Fruit fly (Drosophila melanogaster) whole organism, adult: ENCODE data around the gene CG12783.
A peak's percentile ranks its signal among the peaks of the same experiment; 100 is the strongest.

Source experiments
- CG11617 ChIP-seq: fragments of 200-800 bp; sonication (Bioruptor generic); optimal IDR thresholded peaks from 2 replicates; lab custom pipeline; 2017; ENCODE audit warnings: mild to moderate bottlenecking, missing biosample characterization, missing genetic modification reagents, missing genetic modification characterization
- CG12768 ChIP-seq: fragments of 200-800 bp; sonication (Bioruptor generic); optimal IDR thresholded peaks from 2 replicates; lab custom pipeline; 2017; ENCODE audit warnings: missing biosample characterization, missing genetic modification characterization, mild to moderate bottlenecking, moderate library complexity, missing genetic modification reagents
- CG14711 ChIP-seq: fragments of 200-800 bp; sonication (Bioruptor generic); optimal IDR thresholded peaks from 2 replicates; lab custom pipeline; 2018; ENCODE audit warnings: missing biosample characterization, mild to moderate bottlenecking, missing genetic modification characterization, moderate library complexity
- CG1620 ChIP-seq: fragments of 200-800 bp; sonication (Bioruptor generic); optimal IDR thresholded peaks from 2 replicates; lab custom pipeline; 2016; ENCODE audit warnings: missing biosample characterization, missing genetic modification characterization
- CG33017 ChIP-seq: fragments of 200-800 bp; sonication (Bioruptor generic); optimal IDR thresholded peaks from 2 replicates; lab custom pipeline; 2018; ENCODE audit warnings: missing biosample characterization, mild to moderate bottlenecking, missing genetic modification characterization, moderate library complexity
- CG5204 ChIP-seq: fragments of 200-800 bp; sonication (Bioruptor generic); optimal IDR thresholded peaks from 2 replicates; lab custom pipeline; 2016; ENCODE audit warnings: missing biosample characterization, missing genetic modification characterization
- CG7045 ChIP-seq: fragments of 200-800 bp; sonication (Bioruptor generic); optimal IDR thresholded peaks from 2 replicates; lab custom pipeline; 2017; ENCODE audit warnings: missing biosample characterization, mild to moderate bottlenecking, missing genetic modification characterization
- CG7101 ChIP-seq: fragments of 200-800 bp; sonication (Bioruptor generic); optimal IDR thresholded peaks from 2 replicates; lab custom pipeline; 2018; ENCODE audit warnings: missing biosample characterization, mild to moderate bottlenecking, missing genetic modification characterization, moderate library complexity
- Clk ChIP-seq: fragments of 200-800 bp; sonication (Bioruptor generic); optimal IDR thresholded peaks from 2 replicates; lab custom pipeline; 2017; ENCODE audit warnings: missing biosample characterization, missing genetic modification characterization
- Crg-1 ChIP-seq: fragments of 200-800 bp; sonication (Bioruptor generic); optimal IDR thresholded peaks from 2 replicates; lab custom pipeline; 2016; ENCODE audit warnings: missing biosample characterization, missing genetic modification characterization
- Hr96 ChIP-seq: fragments of 200-800 bp; sonication (Bioruptor generic); optimal IDR thresholded peaks from 2 replicates; lab custom pipeline; 2016; ENCODE audit warnings: missing biosample characterization, missing genetic modification characterization
- Mnt ChIP-seq: fragments of 200-800 bp; sonication (Bioruptor generic); optimal IDR thresholded peaks from 2 replicates; lab custom pipeline; 2016; ENCODE audit warnings: missing biosample characterization, mild to moderate bottlenecking, missing genetic modification characterization
- bab1 ChIP-seq: fragments of 200-800 bp; sonication (Bioruptor generic); optimal IDR thresholded peaks from 3 replicates; lab custom pipeline; 2019; ENCODE audit warnings: missing biosample characterization, mild to moderate bottlenecking, missing genetic modification characterization, moderate library complexity
- cic ChIP-seq: fragments of 200-800 bp; sonication (Bioruptor generic); optimal IDR thresholded peaks from 2 replicates; lab custom pipeline; 2017; ENCODE audit warnings: missing biosample characterization, mild to moderate bottlenecking, missing genetic modification characterization, moderate library complexity
- cnc ChIP-seq, 2 experiments: fragments of >200 bp; optimal IDR thresholded peaks; 2 replicates each; lab custom pipeline; 2017
- kay ChIP-seq: fragments of 200-800 bp; sonication (Bioruptor generic); peaks from one replicate; lab custom pipeline; 2016; ENCODE audit warnings: missing biosample characterization, missing genetic modification characterization, borderline replicate concordance
- ovo ChIP-seq: fragments of 200-800 bp; sonication (Bioruptor generic); optimal IDR thresholded peaks from 2 replicates; lab custom pipeline; 2016; ENCODE audit warnings: missing biosample characterization, missing genetic modification characterization
- pad ChIP-seq: fragments of 200-800 bp; sonication (Bioruptor generic); optimal IDR thresholded peaks from 3 replicates; lab custom pipeline; 2017; ENCODE audit warnings: missing biosample characterization, missing genetic modification characterization, mild to moderate bottlenecking, moderate library complexity, missing genetic modification reagents
- tj ChIP-seq: fragments of 200-800 bp; sonication (Bioruptor generic); optimal IDR thresholded peaks from 3 replicates; lab custom pipeline; 2017; ENCODE audit warnings: missing biosample characterization, mild to moderate bottlenecking, missing genetic modification characterization, moderate library complexity
- toe ChIP-seq: fragments of 200-800 bp; sonication (Bioruptor generic); optimal IDR thresholded peaks from 2 replicates; lab custom pipeline; 2016; ENCODE audit warnings: missing biosample characterization, missing genetic modification characterization

CG12783 gene

DNA sequence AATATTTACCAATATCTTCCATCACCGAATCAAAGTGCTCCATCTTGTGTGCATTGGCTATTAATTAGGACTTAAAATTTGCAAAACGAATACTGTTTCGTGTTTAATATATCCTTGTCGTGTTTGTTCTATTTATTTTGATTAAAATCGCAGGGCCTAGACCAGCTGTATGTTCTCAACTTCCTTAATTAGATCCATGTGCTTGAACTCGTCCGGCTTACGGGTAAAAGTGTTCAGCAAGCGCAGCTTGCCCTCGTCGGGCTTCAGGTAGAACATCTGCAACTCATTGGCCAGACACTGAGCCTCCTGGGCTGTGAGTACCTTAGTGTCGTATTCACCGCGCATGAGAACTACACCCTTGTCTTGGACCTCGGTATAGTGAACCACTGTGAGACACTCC is at the start of gene CG12783:
TSS of gene CG12783 (minus strand) at position 101 of the 400 bp plus-strand sequence.
- no peak for TF ChIP-seq pad
- no peak for TF ChIP-seq CG1620 (GFP tag; lab: Kevin White, UChicago)

DNA sequence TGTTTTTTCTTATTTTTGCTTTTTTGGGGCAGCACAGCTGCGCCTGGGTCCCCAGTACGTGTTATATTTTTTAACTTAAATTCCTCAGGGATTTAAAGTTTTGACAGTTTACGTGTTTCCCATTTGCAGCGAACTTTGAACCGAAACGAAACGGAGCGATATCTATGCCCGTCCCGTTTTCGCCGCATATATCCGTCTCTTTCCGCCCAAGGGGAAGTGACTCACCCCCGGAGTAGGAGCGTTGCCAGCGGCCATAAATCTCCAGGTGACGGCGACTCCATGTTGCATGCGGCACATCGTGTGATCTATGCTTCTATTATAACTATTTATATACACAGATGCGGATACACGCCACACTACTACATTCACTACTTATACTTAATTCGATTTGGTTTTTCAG is 48.5 kb upstream of the CG12783 start:
- no peak for TF ChIP-seq bab1 (GFP tag; lab: Kevin White, UChicago)
- no peak for TF ChIP-seq tj (GFP tag; lab: Kevin White, UChicago)
- no peak for TF ChIP-seq CG1620 (GFP tag; lab: Kevin White, UChicago)
- TF ChIP-seq Hr96 (GFP tag; lab: Kevin White, UChicago): no peak
- no peak for TF ChIP-seq kay (GFP tag; lab: Kevin White, UChicago)
- no peak for TF ChIP-seq CG14711
- TF ChIP-seq Crg-1 (GFP tag; lab: Kevin White, UChicago): no peak
- TF ChIP-seq Clk: no peak
- TF ChIP-seq cnc (optimal IDR thresholded peaks at IDR 0.05; lab: Kevin White, UChicago): no peak
- no peak for TF ChIP-seq ovo (GFP tag; lab: Kevin White, UChicago)
- TF ChIP-seq cic: no peak
- no peak for TF ChIP-seq CG7101 (tag; lab: Kevin White, UChicago)
- no peak for TF ChIP-seq CG11617
- TF ChIP-seq CG7045: no peak
- TF ChIP-seq Mnt (GFP tag; lab: Kevin White, UChicago): no peak
- TF ChIP-seq toe (GFP tag; lab: Kevin White, UChicago): no peak
- TF ChIP-seq CG33017 (tag; lab: Kevin White, UChicago): no peak
- no peak for TF ChIP-seq pad
- no peak for TF ChIP-seq CG5204 (GFP tag; lab: Kevin White, UChicago)

DNA sequence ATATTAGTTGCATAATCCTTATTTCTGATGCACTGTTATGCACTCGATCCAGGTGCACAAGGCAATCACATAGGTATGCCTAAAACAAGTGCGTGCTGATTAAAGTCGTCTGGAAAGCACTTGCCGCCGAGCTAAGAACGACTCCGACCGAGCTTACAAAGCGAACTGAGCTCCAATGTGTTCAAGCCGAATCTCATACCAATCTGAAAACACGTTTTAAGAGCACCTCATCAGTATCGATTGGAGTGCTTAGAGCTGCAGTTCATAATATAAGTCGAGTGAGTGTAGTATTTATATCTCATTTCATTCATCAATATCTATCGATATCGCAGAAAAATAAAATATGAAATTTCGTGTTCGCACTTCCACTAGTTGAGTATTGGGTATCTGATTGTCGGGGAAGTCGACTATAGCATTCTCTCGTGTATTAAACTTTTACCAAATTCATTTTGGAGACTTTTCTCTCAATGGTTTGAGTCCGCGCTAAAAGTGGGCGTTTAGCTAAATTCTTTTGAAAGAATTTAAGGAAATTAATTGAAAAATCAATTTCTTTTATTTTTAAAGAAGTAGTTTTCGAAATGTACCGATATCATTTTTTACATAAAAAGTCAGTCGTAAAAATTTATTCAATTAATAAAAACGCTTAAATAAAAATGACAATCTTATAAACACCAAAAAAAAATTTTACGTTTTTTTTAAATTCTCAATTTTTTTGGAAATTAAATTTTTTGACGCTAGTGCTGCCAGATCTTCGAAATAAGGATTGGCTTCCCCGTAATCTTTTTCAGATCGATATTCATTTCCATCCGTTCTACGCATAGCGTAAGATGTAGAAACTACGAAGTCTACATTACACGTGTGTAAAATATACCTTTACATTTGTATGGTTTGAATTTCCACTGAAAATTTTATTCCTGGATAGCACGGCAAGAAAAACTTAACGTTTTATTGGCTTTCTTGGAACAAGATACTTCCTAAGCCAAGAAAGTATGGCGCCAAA is 42.6 kb upstream of the CG12783 start, which contains the start of gene modSP:
TSS of gene modSP (minus strand) at position 169 of the 1,000 bp plus-strand sequence.
- peak; percentile 57 for TF ChIP-seq Mnt (GFP tag; lab: Kevin White, UChicago)
- no peak for TF ChIP-seq Hr96 (GFP tag; lab: Kevin White, UChicago)

DNA sequence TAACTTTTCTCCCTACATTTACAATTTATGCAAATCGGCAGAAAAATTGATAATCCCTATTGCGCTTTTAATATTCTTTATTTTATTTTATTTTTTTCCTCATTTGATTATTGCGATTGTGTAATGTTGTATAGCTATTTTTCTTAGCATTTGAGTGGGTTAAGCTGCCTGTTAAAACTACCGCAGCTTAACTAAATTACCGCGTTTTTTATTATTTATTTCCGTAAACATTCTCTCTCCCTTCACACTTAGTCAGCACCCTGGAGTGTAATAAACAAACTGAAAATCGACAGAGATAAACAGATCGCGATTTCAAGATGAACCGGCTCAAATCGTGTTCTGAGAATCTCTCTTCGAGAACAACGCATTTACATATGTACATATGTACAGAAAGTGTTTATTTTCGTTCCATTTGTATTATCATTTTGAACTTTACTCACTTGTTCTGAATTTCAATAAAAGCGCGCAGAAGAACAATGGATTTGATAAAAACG is 41.8 kb upstream of the CG12783 start:
- TF ChIP-seq toe (GFP tag; lab: Kevin White, UChicago) (no peak), CG5204 (GFP tag; lab: Kevin White, UChicago) (no peak), Crg-1 (GFP tag; lab: Kevin White, UChicago) (no peak), ovo (GFP tag; lab: Kevin White, UChicago) (no peak), cic (peak; percentile 4), tj (GFP tag; lab: Kevin White, UChicago) (peak; percentile 7), kay (GFP tag; lab: Kevin White, UChicago) (peak; percentile 92), CG14711 (no peak), bab1 (GFP tag; lab: Kevin White, UChicago) (no peak), CG7101 (tag; lab: Kevin White, UChicago) (no peak), Hr96 (GFP tag; lab: Kevin White, UChicago) (peak; percentile 5), CG12768 (GFP tag; lab: Kevin White, UChicago) (peak; percentile 13), CG33017 (tag; lab: Kevin White, UChicago) (no peak)

DNA sequence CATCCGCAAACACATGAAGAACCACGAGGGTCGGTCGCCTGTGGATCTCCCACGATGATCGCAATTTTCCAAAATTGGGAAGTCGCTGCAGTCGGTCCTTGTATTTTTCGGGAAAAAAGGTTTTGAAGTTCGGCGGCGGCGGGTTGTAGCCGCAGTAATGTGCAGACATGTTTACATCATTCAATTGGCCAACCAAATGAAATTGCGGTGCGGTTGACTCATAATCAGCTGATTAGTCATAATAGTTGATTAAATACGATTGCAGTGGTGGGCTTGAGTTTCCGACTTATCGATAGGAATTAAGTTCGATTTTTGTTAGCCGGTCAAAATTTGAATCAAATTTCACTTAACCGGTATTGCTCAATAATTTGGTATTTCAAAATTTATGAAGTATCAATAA is 38.9 kb upstream of the CG12783 start, which contains the start of gene CG14907:
TSS of gene CG14907 (minus strand) at position 229 of the 400 bp plus-strand sequence.
- TF ChIP-seq tj (GFP tag; lab: Kevin White, UChicago): no peak
- TF ChIP-seq CG11617: no peak
- no peak for TF ChIP-seq CG1620 (GFP tag; lab: Kevin White, UChicago)
- no peak for TF ChIP-seq cic
- no peak for TF ChIP-seq pad
- peak; percentile 2 for TF ChIP-seq CG12768 (GFP tag; lab: Kevin White, UChicago)
- TF ChIP-seq CG33017 (tag; lab: Kevin White, UChicago): no peak
- TF ChIP-seq kay (GFP tag; lab: Kevin White, UChicago): peak; percentile 98
- TF ChIP-seq CG7045: no peak
- TF ChIP-seq bab1 (GFP tag; lab: Kevin White, UChicago): peak; percentile 56
- TF ChIP-seq toe (GFP tag; lab: Kevin White, UChicago): no peak
- no peak for TF ChIP-seq Clk
- TF ChIP-seq CG7101 (tag; lab: Kevin White, UChicago): no peak
- TF ChIP-seq Crg-1 (GFP tag; lab: Kevin White, UChicago): no peak
- TF ChIP-seq CG5204 (GFP tag; lab: Kevin White, UChicago): no peak
- peak; percentile 26 for TF ChIP-seq Mnt (GFP tag; lab: Kevin White, UChicago)
- TF ChIP-seq Hr96 (GFP tag; lab: Kevin White, UChicago): no peak
- TF ChIP-seq ovo (GFP tag; lab: Kevin White, UChicago): no peak
- no peak for TF ChIP-seq cnc (optimal IDR thresholded peaks at IDR 0.05; lab: Kevin White, UChicago)
- no peak for TF ChIP-seq CG14711

DNA sequence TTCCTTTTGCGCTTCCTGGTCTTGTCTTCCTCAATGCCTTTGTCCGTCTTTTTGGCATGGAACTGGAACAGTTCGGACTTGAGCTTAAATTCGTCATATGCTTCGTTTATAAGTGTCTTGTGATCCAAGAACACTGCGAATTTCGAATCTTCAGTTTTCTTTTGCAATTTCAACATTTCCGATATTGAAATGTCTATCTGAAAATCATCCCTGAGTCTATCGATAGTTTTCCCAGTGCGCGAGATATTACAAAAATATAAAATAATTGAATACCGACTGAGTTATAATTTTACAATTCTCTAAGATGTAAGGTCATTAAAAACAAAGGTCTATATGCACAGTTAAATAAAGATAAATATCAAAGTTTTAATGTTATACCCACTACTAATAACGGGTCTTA is 37.8 kb upstream of the CG12783 start, which contains the start of gene Mettl4:
TSS of gene Mettl4 (minus strand) at position 208 of the 400 bp plus-strand sequence.
- TF ChIP-seq bab1 (GFP tag; lab: Kevin White, UChicago) (peak; percentile 3), CG7101 (tag; lab: Kevin White, UChicago) (no peak)
